Fruit fly (Drosophila melanogaster) whole organism, embryonic: ENCODE data around the gene Rpn11.

Experiments used
- B-H2 ChIP-seq: fragments of 200-800 bp; sonication (Bioruptor generic); optimal IDR thresholded peaks from 2 replicates; lab custom pipeline; 2018; ENCODE audit warnings: missing biosample characterization, mild to moderate bottlenecking, missing genetic modification characterization
- BEAF-32 ChIP-seq: fragments of 200-800 bp; sonication (Bioruptor generic); optimal IDR thresholded peaks from 3 replicates; lab custom pipeline; 2017; ENCODE audit warnings: missing biosample characterization, missing genetic modification characterization, mild to moderate bottlenecking, moderate library complexity, missing genetic modification reagents
- Bdp1 ChIP-seq: fragments of 200-800 bp; sonication (Bioruptor generic); optimal IDR thresholded peaks from 3 replicates; lab custom pipeline; 2016; ENCODE audit warnings: missing biosample characterization, missing genetic modification characterization
- CG10267 ChIP-seq: fragments of 200-800 bp; sonication (Bioruptor generic); optimal IDR thresholded peaks from 2 replicates; lab custom pipeline; 2018; ENCODE audit warnings: missing biosample characterization, mild to moderate bottlenecking, missing genetic modification characterization, moderate library complexity
- CG10431 ChIP-seq: fragments of 200-800 bp; sonication (Bioruptor generic); optimal IDR thresholded peaks from 3 replicates; lab custom pipeline; 2018; ENCODE audit warnings: missing biosample characterization, mild to moderate bottlenecking, missing genetic modification characterization
- CG11560 ChIP-seq: fragments of 200-800 bp; sonication (Bioruptor generic); IDR thresholded peaks from 3 replicates; pipeline ENCODE4 v1.3.6; 2022; ENCODE audit warnings: missing biosample characterization, missing genetic modification characterization
- CG12391 ChIP-seq: fragments of 200-800 bp; sonication (Bioruptor generic); optimal IDR thresholded peaks from 3 replicates; lab custom pipeline; 2018; ENCODE audit warnings: missing biosample characterization, mild to moderate bottlenecking, missing genetic modification characterization, moderate library complexity
- CG13287 ChIP-seq: fragments of 200-800 bp; sonication (Bioruptor generic); IDR thresholded peaks from 2 replicates; pipeline ENCODE4 v1.3.6; 2022; ENCODE audit warnings: missing biosample characterization, missing genetic modification characterization; ENCODE audit not compliant: partially characterized antibody
- CG13296 ChIP-seq: fragments of 200-800 bp; sonication (Bioruptor generic); optimal IDR thresholded peaks from 3 replicates; lab custom pipeline; 2018; ENCODE audit warnings: missing biosample characterization, mild to moderate bottlenecking, missing genetic modification characterization
- CG13894 ChIP-seq: fragments of 200-800 bp; sonication (Bioruptor generic); optimal IDR thresholded peaks from 3 replicates; lab custom pipeline; 2018; ENCODE audit warnings: missing biosample characterization, mild to moderate bottlenecking, missing genetic modification characterization, moderate library complexity
- CG17361 ChIP-seq: fragments of 200-800 bp; sonication (Bioruptor generic); IDR thresholded peaks from 3 replicates; pipeline ENCODE4 v1.3.6; 2022; ENCODE audit warnings: missing biosample characterization, missing genetic modification characterization
- CG18011 ChIP-seq: fragments of 200-800 bp; sonication (Bioruptor generic); optimal IDR thresholded peaks from 2 replicates; lab custom pipeline; 2017; ENCODE audit warnings: missing biosample characterization, missing genetic modification characterization, mild to moderate bottlenecking, moderate library complexity, missing genotype
- CG2120 ChIP-seq: fragments of 200-800 bp; sonication (Bioruptor generic); optimal IDR thresholded peaks from 3 replicates; lab custom pipeline; 2016; ENCODE audit warnings: missing biosample characterization, missing genetic modification characterization
- CG4854 ChIP-seq: fragments of 200-800 bp; sonication (Bioruptor generic); optimal IDR thresholded peaks from 2 replicates; lab custom pipeline; 2016; ENCODE audit warnings: missing biosample characterization, missing genetic modification characterization, inconsistent platforms
- CG6683 ChIP-seq: fragments of 200-800 bp; sonication (Bioruptor generic); optimal IDR thresholded peaks from 2 replicates; lab custom pipeline; 2017; ENCODE audit warnings: missing biosample characterization, mild to moderate bottlenecking, missing genetic modification characterization, missing genetic modification reagents
- CG6765 ChIP-seq: fragments of 200-800 bp; sonication (Bioruptor generic); optimal IDR thresholded peaks from 3 replicates; lab custom pipeline; 2017; ENCODE audit warnings: missing biosample characterization, mild to moderate bottlenecking, missing genetic modification characterization
- CG8765 ChIP-seq: fragments of 200-800 bp; sonication (Bioruptor generic); IDR thresholded peaks from 2 replicates; pipeline ENCODE4 v1.3.6; 2022; ENCODE audit warnings: missing biosample characterization, missing genetic modification characterization
- Dbx ChIP-seq: fragments of 200-800 bp; sonication (Bioruptor generic); IDR thresholded peaks from 3 replicates; pipeline ENCODE4 v1.3.6; 2022; ENCODE audit warnings: missing biosample characterization, missing genetic modification characterization
- Drgx ChIP-seq: fragments of 200-800 bp; sonication (Bioruptor generic); IDR thresholded peaks from 2 replicates; pipeline ENCODE4 v1.3.6; 2022; ENCODE audit warnings: missing biosample characterization, missing genetic modification characterization
- ERR ChIP-seq: fragments of 200-800 bp; sonication (Bioruptor generic); optimal IDR thresholded peaks from 2 replicates; lab custom pipeline; 2016; ENCODE audit warnings: missing biosample characterization, missing genetic modification characterization
- Elba2 ChIP-seq: fragments of 200-800 bp; sonication (Bioruptor generic); optimal IDR thresholded peaks from 3 replicates; lab custom pipeline; 2016; ENCODE audit warnings: missing biosample characterization, missing genetic modification characterization
- Hmr ChIP-seq: fragments of 200-800 bp; sonication (Bioruptor generic); optimal IDR thresholded peaks from 3 replicates; lab custom pipeline; 2017; ENCODE audit warnings: mild to moderate bottlenecking, missing biosample characterization, missing genetic modification reagents, missing genetic modification characterization
- Hmx ChIP-seq: fragments of 200-800 bp; sonication (Bioruptor generic); optimal IDR thresholded peaks from 2 replicates; lab custom pipeline; 2016; ENCODE audit warnings: missing biosample characterization, missing genetic modification characterization
- Myb ChIP-seq: fragments of 200-800 bp; sonication (Bioruptor generic); optimal IDR thresholded peaks from 2 replicates; lab custom pipeline; 2016; ENCODE audit warnings: missing biosample characterization, missing genetic modification characterization
- Nf-YC ChIP-seq: fragments of 200-800 bp; optimal IDR thresholded peaks from 3 replicates; lab custom pipeline; 2019; ENCODE audit warnings: missing biosample characterization, mild to moderate bottlenecking, missing genetic modification characterization, moderate library complexity
- Tbp ChIP-seq: fragments of >200 bp; optimal IDR thresholded peaks from 2 replicates; lab custom pipeline; 2018; ENCODE audit warnings: missing biosample characterization, missing genetic modification characterization
- ci ChIP-seq: fragments of 200-800 bp; sonication (Bioruptor generic); IDR thresholded peaks from 3 replicates; pipeline ENCODE4 v1.3.6; 2022; ENCODE audit warnings: missing biosample characterization, missing genetic modification characterization
- crp ChIP-seq, 2 experiments: fragments of 200-800 bp; sonication (Bioruptor generic); optimal IDR thresholded peaks; 2 replicates in 1 of 2; 3 replicates in 1 of 2; lab custom pipeline; 2017; ENCODE audit warnings: missing biosample characterization in 2 of 2, missing genetic modification characterization in 2 of 2, mild to moderate bottlenecking in 1 of 2, moderate library complexity in 1 of 2
- disco-r ChIP-seq: fragments of 200-800 bp; sonication (Bioruptor generic); optimal IDR thresholded peaks from 2 replicates; lab custom pipeline; 2016; ENCODE audit warnings: missing biosample characterization, missing genetic modification characterization
- exex ChIP-seq: fragments of 200-800 bp; sonication (Bioruptor generic); optimal IDR thresholded peaks from 4 replicates; lab custom pipeline; 2018; ENCODE audit warnings: missing biosample characterization, mild to moderate bottlenecking, missing genetic modification characterization, moderate library complexity
- h ChIP-seq: fragments of >200 bp; optimal IDR thresholded peaks from 2 replicates; lab custom pipeline; 2017
- hbn ChIP-seq: fragments of 200-800 bp; sonication (Bioruptor generic); IDR thresholded peaks from 2 replicates; pipeline ENCODE4 v1.3.6; 2022; ENCODE audit warnings: missing biosample characterization, missing genetic modification characterization; ENCODE audit not compliant: partially characterized antibody
- her ChIP-seq: fragments of 200-800 bp; sonication (Bioruptor generic); optimal IDR thresholded peaks from 2 replicates; lab custom pipeline; 2016; ENCODE audit warnings: missing biosample characterization, missing genetic modification characterization
- hkb ChIP-seq, 2 experiments: fragments of 200-800 bp in 1 of 2; fragments of >200 bp in 1 of 2; sonication (Bioruptor generic) in 1 of 2; IDR thresholded peaks in 1 of 2; optimal IDR thresholded peaks in 1 of 2; 2 replicates each; pipeline versions ENCODE4 v1.3.6 to Lab custom; 2017 to 2022; ENCODE audit warnings: missing biosample characterization in 1 of 2, missing genetic modification characterization in 1 of 2
- kah ChIP-seq: fragments of 200-800 bp; sonication (Bioruptor generic); optimal IDR thresholded peaks from 2 replicates; lab custom pipeline; 2018; ENCODE audit warnings: missing biosample characterization, mild to moderate bottlenecking, missing genetic modification characterization
- lov ChIP-seq, 2 experiments: fragments of 200-800 bp in 1 of 2; fragments of >200 bp in 1 of 2; sonication (Bioruptor generic) in 1 of 2; IDR thresholded peaks in 1 of 2; optimal IDR thresholded peaks in 1 of 2; 2 replicates in 1 of 2; 3 replicates in 1 of 2; pipeline versions ENCODE4 v1.3.6 to Lab custom; 2017 to 2022; ENCODE audit warnings: missing biosample characterization in 1 of 2, missing genetic modification characterization in 1 of 2
- nerfin-2 ChIP-seq: fragments of 200-800 bp; sonication (Bioruptor generic); IDR thresholded peaks from 2 replicates; pipeline ENCODE4 v1.3.6; 2022; ENCODE audit warnings: missing biosample characterization, missing genetic modification characterization; ENCODE audit not compliant: partially characterized antibody
- p53 ChIP-seq: fragments of 200-800 bp; sonication (Bioruptor generic); optimal IDR thresholded peaks from 2 replicates; lab custom pipeline; 2016; ENCODE audit warnings: missing biosample characterization, missing genetic modification characterization
- pho ChIP-seq: fragments of 200-800 bp; sonication (Bioruptor generic); optimal IDR thresholded peaks from 2 replicates; lab custom pipeline; 2016; ENCODE audit warnings: missing biosample characterization, missing genetic modification characterization
- pnt ChIP-seq: fragments of 200-800 bp; sonication (Bioruptor generic); optimal IDR thresholded peaks from 3 replicates; lab custom pipeline; 2016; ENCODE audit warnings: missing biosample characterization, missing genetic modification characterization
- pum ChIP-seq: fragments of 200-800 bp; sonication (Bioruptor generic); optimal IDR thresholded peaks from 2 replicates; lab custom pipeline; 2016; ENCODE audit warnings: missing biosample characterization, missing genetic modification characterization
- ro ChIP-seq: fragments of 200-800 bp; sonication (Bioruptor generic); IDR thresholded peaks from 2 replicates; pipeline ENCODE4 v1.3.6; 2022; ENCODE audit warnings: missing biosample characterization, missing genetic modification characterization
- stwl ChIP-seq: fragments of 200-800 bp; sonication (Bioruptor generic); optimal IDR thresholded peaks from 3 replicates; lab custom pipeline; 2018; ENCODE audit warnings: missing biosample characterization, mild to moderate bottlenecking, missing genetic modification characterization, moderate library complexity
- ttk ChIP-seq: fragments of 200-800 bp; sonication (Bioruptor generic); IDR thresholded peaks from 2 replicates; pipeline ENCODE4 v2.1.2; 2022; ENCODE audit warnings: missing biosample characterization, missing genetic modification characterization
- unc-4 ChIP-seq: fragments of 200-800 bp; sonication (Bioruptor generic); IDR thresholded peaks from 2 replicates; pipeline ENCODE4 v1.3.6; 2022; ENCODE audit warnings: missing biosample characterization, missing genetic modification characterization; ENCODE audit not compliant: partially characterized antibody
- wek ChIP-seq: fragments of 200-800 bp; sonication (Bioruptor generic); optimal IDR thresholded peaks from 3 replicates; lab custom pipeline; 2018; ENCODE audit warnings: missing biosample characterization, mild to moderate bottlenecking, missing genetic modification characterization, moderate library complexity

The Rpn11 gene

dm6 chr2L:5093772-5094350, 34.3 kb upstream of the Rpn11 start, which contains the start of gene CG5828 (continued):
- TF ChIP-seq ERR (no peak), CG10431 (GFP tag; lab: Kevin White, UChicago) (no peak), CG8765 (no peak), unc-4 (peak; percentile 70; the same call in 1 of the 2 replicates), stwl (tag; lab: Kevin White, UChicago) (peak; percentile 25), her (GFP tag; lab: Kevin White, UChicago) (no peak), Elba2 (GFP tag; lab: Kevin White, UChicago) (peak; percentile 54), CG2120 (GFP tag; lab: Kevin White, UChicago) (no peak), pnt (GFP tag; lab: Kevin White, UChicago) (no peak), hbn (GFP tag; lab: Robert Waterston, UW) (peak; percentile 37; the same call in 1 of the 2 replicates), CG11560 (tag; lab: Robert Waterston, UW) (no peak), BEAF-32 (GFP tag; lab: Kevin White, UChicago) (peak; percentile 84)

- peak; percentile 9 for TF ChIP-seq CG13296 (GFP tag; lab: Kevin White, UChicago)
- TF ChIP-seq CG13287 (GFP tag; lab: Robert Waterston, UW) = 0 out of 2 replicates have a peak, but pooled peaks have one; percentile 59
- no peak for TF ChIP-seq lov (optimal IDR thresholded peaks at IDR 0.05; lab: Kevin White, UChicago)
- no peak for TF ChIP-seq lov (GFP tag; IDR thresholded peaks at IDR 0.05; lab: Robert Waterston, UW)
- TF ChIP-seq hkb (optimal IDR thresholded peaks at IDR 0.05; lab: Kevin White, UChicago) = peak; percentile 98
- no peak for TF ChIP-seq hkb (GFP tag; IDR thresholded peaks at IDR 0.05; lab: Robert Waterston, UW)
- TF ChIP-seq h = no peak
- TF ChIP-seq CG10267 (tag; lab: Kevin White, UChicago) = no peak
- TF ChIP-seq ttk (GFP tag; lab: Robert Waterston, UW) = no peak
- no peak for TF ChIP-seq kah (GFP tag; lab: Kevin White, UChicago)
- peak; percentile 42 for TF ChIP-seq CG6765
- TF ChIP-seq Nf-YC (tag; lab: Kevin White, UChicago) = peak; percentile 73
- peak; percentile 24 for TF ChIP-seq pho (GFP tag; lab: Kevin White, UChicago)
- no peak for TF ChIP-seq CG6683 (GFP tag; lab: Kevin White, UChicago)
- TF ChIP-seq crp (GFP tag; optimal IDR thresholded peaks at IDR 0.05; lab: Kevin White, UChicago) = no peak
- TF ChIP-seq Hmx = no peak
- TF ChIP-seq Dbx = peak; percentile 31; the same call in 1 of the 3 replicates
- peak; percentile 26 for TF ChIP-seq Tbp (GFP tag; lab: Kevin White, UChicago)
- no peak for TF ChIP-seq CG18011 (GFP tag; lab: Kevin White, UChicago)
- no peak for TF ChIP-seq B-H2
- peak; percentile 47 for TF ChIP-seq CG12391 (tag; lab: Kevin White, UChicago)
- TF ChIP-seq ci = 0 out of 3 replicates have a peak, but pooled peaks have one; percentile 19
- TF ChIP-seq ro (GFP tag; lab: Robert Waterston, UW) = no peak
- no peak for TF ChIP-seq Myb (GFP tag; lab: Kevin White, UChicago)
- TF ChIP-seq Bdp1 (GFP tag; lab: Kevin White, UChicago) = no peak
- TF ChIP-seq nerfin-2 (GFP tag; lab: Robert Waterston, UW) = no peak
- peak; percentile 30 for TF ChIP-seq CG13894 (tag; lab: Kevin White, UChicago)
- TF ChIP-seq p53 (GFP tag; lab: Kevin White, UChicago) = no peak
- no peak for TF ChIP-seq CG4854 (GFP tag; lab: Kevin White, UChicago)
- TF ChIP-seq CG17361 (GFP tag; lab: Robert Waterston, UW) = peak; percentile 43; the same call in 1 of the 3 replicates
- no peak for TF ChIP-seq pum (GFP tag; lab: Kevin White, UChicago)
- TF ChIP-seq Drgx = peak; percentile 28; the same call in 1 of the 2 replicates
- peak; percentile 40 for TF ChIP-seq Hmr (GFP tag; lab: Kevin White, UChicago)
- peak; percentile 25 for TF ChIP-seq wek (GFP tag; lab: Kevin White, UChicago)
- no peak for TF ChIP-seq disco-r (GFP tag; lab: Kevin White, UChicago)
- TF ChIP-seq exex (tag; lab: Kevin White, UChicago) = peak; percentile 15
These were observed 33.6 kb upstream of the Rpn11 start, which contains the start of gene Pgant5 for dm6 chr2L:5092992-5093695. Pgant5 (minus strand) TSS chr2L:5093592.
